Fruit fly (Drosophila melanogaster): ENCODE results near the gene Sgs3.

Gene Sgs3

dm6 chr3L:11523286-11523685 lies 11.3 kb downstream of the Sgs3 start (continued):
- TF ChIP-seq CG11696 (GFP tag; IDR thresholded peaks at IDR 0.05) (no peak), trem (tag; optimal IDR thresholded peaks at IDR 0.05) (no peak), CG17361 (GFP tag; IDR thresholded peaks at IDR 0.05) (no peak), schlank (tag; optimal IDR thresholded peaks at IDR 0.05) (no peak), Dll (GFP tag; IDR thresholded peaks at IDR 0.05; ENCODE audit: partially characterized antibody) (no peak), CG16813 (GFP tag; IDR thresholded peaks at IDR 0.05; ENCODE audit: partially characterized antibody) (peak; percentile 15; the same call in 1 of the 3 replicates), ind (GFP tag; optimal IDR thresholded peaks at IDR 0.05) (no peak), HLH4C (GFP tag; IDR thresholded peaks at IDR 0.05; ENCODE audit: partially characterized antibody) (peak; percentile 40; the same call in 1 of the 3 replicates), az2 (GFP tag; optimal IDR thresholded peaks at IDR 0.05) (no peak), CG9727 (GFP tag; optimal IDR thresholded peaks at IDR 0.05) (no peak), CG9817 (tag; optimal IDR thresholded peaks at IDR 0.05) (no peak), chinmo (GFP tag; IDR thresholded peaks at IDR 0.05; ENCODE audit: partially characterized antibody) (peak; percentile 85; the same call in 3 of the 4 replicates), CG17328 (GFP tag; IDR thresholded peaks at IDR 0.05) (no peak), Sry-δ (GFP tag; optimal IDR thresholded peaks at IDR 0.05) (no peak), Hr51 (GFP tag; optimal IDR thresholded peaks at IDR 0.05) (no peak), nerfin-1 (tag; optimal IDR thresholded peaks at IDR 0.05) (no peak), CG10654 (GFP tag; optimal IDR thresholded peaks at IDR 0.05) (no peak), CG7372 (GFP tag; IDR thresholded peaks at IDR 0.05) (no peak), Tbp (GFP tag; optimal IDR thresholded peaks at IDR 0.05) (no peak), CG12071 (GFP tag; optimal IDR thresholded peaks at IDR 0.05) (no peak), zen2 (GFP tag; IDR thresholded peaks at IDR 0.05; ENCODE audit: partially characterized antibody) (no peak; the same call in 2 of the 3 replicates), CG10274 (GFP tag; optimal IDR thresholded peaks at IDR 0.05) (no peak), CG4854 (GFP tag; optimal IDR thresholded peaks at IDR 0.05) (no peak), bbx (GFP tag; IDR thresholded peaks at IDR 0.05; ENCODE audit: partially characterized antibody) (peak; percentile 71), exex (tag; optimal IDR thresholded peaks at IDR 0.05) (no peak), phol (tag; optimal IDR thresholded peaks at IDR 0.05) (no peak), pros (GFP tag; optimal IDR thresholded peaks at IDR 0.05) (no peak), CG15073 (GFP tag; optimal IDR thresholded peaks at IDR 0.05) (no peak), yki (optimal IDR thresholded peaks at IDR 0.05) (no peak), esg (GFP tag; conservative IDR thresholded peaks at IDR 0.05) (no peak), CG10366 (GFP tag; IDR thresholded peaks at IDR 0.05) (no peak), Lhr (GFP tag; optimal IDR thresholded peaks at IDR 0.05) (peak; percentile 22), dan (GFP tag; IDR thresholded peaks at IDR 0.05) (no peak), mld (GFP tag; IDR thresholded peaks at IDR 0.05; ENCODE audit: partially characterized antibody) (no peak), CG6854 (GFP tag; optimal IDR thresholded peaks at IDR 0.05) (no peak), luna (GFP tag; optimal IDR thresholded peaks at IDR 0.05) (no peak), CG7928 (GFP tag; optimal IDR thresholded peaks at IDR 0.05) (no peak), gt (GFP tag; IDR thresholded peaks at IDR 0.05) (no peak), so (GFP tag; IDR thresholded peaks at IDR 0.05) (peak; percentile 55; the same call in 1 of the 3 replicates), klu (GFP tag; IDR thresholded peaks at IDR 0.05) (no peak), jumu (GFP tag; optimal IDR thresholded peaks at IDR 0.05) (no peak), CG6175 (GFP tag; IDR thresholded peaks at IDR 0.05) (no peak), twi (tag; optimal IDR thresholded peaks at IDR 0.05) (no peak), ken (GFP tag; IDR thresholded peaks at IDR 0.05) (no peak), CG2678 (tag; optimal IDR thresholded peaks at IDR 0.05) (no peak), lbe (GFP tag; optimal IDR thresholded peaks at IDR 0.05) (no peak), kah (GFP tag; optimal IDR thresholded peaks at IDR 0.05) (no peak), kay (GFP tag; optimal IDR thresholded peaks at IDR 0.05) (no peak), Sry-β (GFP tag; optimal IDR thresholded peaks at IDR 0.05) (no peak), CG11247 (GFP tag; IDR thresholded peaks at IDR 0.05) (no peak), lola (GFP tag; optimal IDR thresholded peaks at IDR 0.05) (peak in 1 of 3 experiments; percentile 63)

Data from whole organism, embryonic.